Fruit fly (Drosophila melanogaster) Kc167 (cell line): ENCODE results near the gene Datp.

Source experiments
- Myc ChIP-seq: fragments of >200 bp; optimal IDR thresholded peaks from 2 replicates; lab custom pipeline; 2017; ENCODE audit warnings: missing external identifiers
- Sin3A ChIP-seq: fragments of >200 bp; optimal IDR thresholded peaks from 2 replicates; lab custom pipeline; 2018; ENCODE audit warnings: missing external identifiers
- h ChIP-seq: fragments of >200 bp; optimal IDR thresholded peaks from 3 replicates; lab custom pipeline; 2018; ENCODE audit warnings: missing external identifiers
- insv ChIP-seq: fragments of >200 bp; optimal IDR thresholded peaks from 3 replicates; lab custom pipeline; 2018; ENCODE audit warnings: missing external identifiers
- psq ChIP-seq: fragments of >200 bp; optimal IDR thresholded peaks from 2 replicates; lab custom pipeline; 2017; ENCODE audit warnings: missing external identifiers
- ttk ChIP-seq: sonication (Bioruptor generic); optimal IDR thresholded peaks from 2 replicates; lab custom pipeline; 2017; ENCODE audit warnings: missing external identifiers

Gene Datp

DNA sequence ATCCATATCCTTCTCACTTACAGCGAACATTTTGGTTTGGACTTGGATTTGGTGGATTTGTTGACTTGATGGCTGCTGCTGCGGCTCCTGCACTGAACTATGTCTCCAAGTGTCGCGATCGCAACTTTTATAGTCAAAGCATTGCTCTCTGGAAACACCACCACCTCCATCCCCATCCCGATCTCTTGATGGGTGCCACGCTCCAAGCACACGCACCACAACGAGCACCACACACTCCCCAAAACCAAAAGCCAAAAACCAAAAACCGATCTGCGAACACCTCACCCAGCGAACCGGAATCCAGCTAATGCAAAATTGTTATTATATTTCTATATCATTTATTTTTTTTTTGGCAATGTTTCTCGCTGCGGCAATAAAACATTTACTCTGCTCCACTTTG is 5.5 kb downstream of the Datp start, which contains the start of gene Cpr30F:
Cpr30F (minus strand) TSS at position 101 of the 400 bp plus-strand sequence.
- TF ChIP-seq Sin3A (lab: Kevin White, UChicago) (no peak), Myc (no peak), insv (no peak), ttk (lab: Kevin White, UChicago) (no peak), h (lab: Kevin White, UChicago) (no peak), psq (lab: Kevin White, UChicago) (no peak)

dm6 chr2L:9930280-9930679 is 8.3 kb downstream of the Datp start, which contains the start of gene CG42367:
TSS of gene CG42367 (plus strand) at chr2L:9930580.
- TF ChIP-seq Sin3A (lab: Kevin White, UChicago) (no peak), Myc (no peak), psq (lab: Kevin White, UChicago) (no peak), insv (no peak), h (lab: Kevin White, UChicago) (no peak), ttk (lab: Kevin White, UChicago) (no peak)

- TF ChIP-seq ttk (lab: Kevin White, UChicago) (no peak), Myc (no peak), Sin3A (lab: Kevin White, UChicago) (no peak), psq (lab: Kevin White, UChicago) (no peak), insv (no peak), h (lab: Kevin White, UChicago) (no peak)
Observed at dm6 chr2L:9924765-9925164, 13.8 kb downstream of the Datp start, which contains the start of the genes TbCMF46 and CG42366. TSS of gene TbCMF46 (minus strand) at chr2L:9924865. TSS of gene CG42366 (plus strand) at chr2L:9925161.

DNA sequence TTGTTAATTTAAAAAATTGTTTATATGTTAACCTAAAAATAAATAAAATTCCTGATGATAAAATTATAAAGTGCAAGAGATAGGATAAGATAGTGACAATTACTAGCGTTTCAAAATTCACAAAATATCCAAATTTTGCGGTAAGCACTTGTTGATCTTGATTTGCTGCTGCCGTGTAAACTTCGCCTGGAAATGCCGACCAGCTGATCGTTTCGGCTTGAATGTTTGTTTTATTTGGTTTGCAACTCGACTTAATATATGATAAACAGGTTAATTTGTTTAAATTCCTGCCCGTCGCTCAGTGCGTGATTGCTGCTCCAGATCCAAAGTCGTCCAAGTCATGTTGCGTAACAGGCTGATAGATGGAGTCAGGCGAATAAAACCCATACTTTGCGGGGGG is 17.2 kb downstream of the Datp start, which contains the start of gene CG4592:
CG4592 (plus strand) TSS at position 233 of the 400 bp plus-strand sequence.
- TF ChIP-seq h (lab: Kevin White, UChicago) (no peak), Myc (no peak), Sin3A (lab: Kevin White, UChicago) (no peak), psq (lab: Kevin White, UChicago) (no peak), ttk (lab: Kevin White, UChicago) (no peak), insv (no peak)

DNA sequence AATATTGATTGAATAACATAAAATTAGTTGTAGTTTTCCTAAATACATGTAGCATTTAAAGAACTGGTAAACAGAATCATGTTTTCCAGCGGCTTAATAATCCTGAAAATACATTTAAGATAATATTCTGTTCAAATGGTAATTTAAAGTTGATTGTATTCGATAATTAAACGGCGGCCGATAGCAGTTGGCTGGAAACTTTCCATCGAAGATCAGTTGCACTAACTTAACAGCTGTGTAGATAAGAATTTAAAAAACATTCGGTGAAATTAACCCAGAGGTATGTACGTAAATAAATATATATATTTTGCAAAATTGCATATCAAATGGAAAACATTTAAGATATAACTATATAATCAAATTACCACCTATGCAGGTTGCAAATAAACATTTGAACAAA is 18.6 kb downstream of the Datp start, which contains the start of gene CG4594:
CG4594 (plus strand) TSS at position 212 of the 400 bp plus-strand sequence.
- TF ChIP-seq Sin3A (lab: Kevin White, UChicago) (no peak), h (lab: Kevin White, UChicago) (no peak), insv (no peak), Myc (no peak), ttk (lab: Kevin White, UChicago) (no peak), psq (lab: Kevin White, UChicago) (no peak)

dm6 chr2L:9919218-9919617 is 19.4 kb downstream of the Datp start:
- TF ChIP-seq insv (no peak), ttk (lab: Kevin White, UChicago) (no peak), psq (lab: Kevin White, UChicago) (no peak), Sin3A (lab: Kevin White, UChicago) (no peak), Myc (no peak), h (lab: Kevin White, UChicago) (no peak)

dm6 chr2L:9918020-9918959 is 20.3 kb downstream of the Datp start, which contains the start of the genes CG5885 and CG4598:
TSS of gene CG5885 (minus strand) at chr2L:9918330.
TSS of gene CG4598 (plus strand) at chr2L:9918618.
- TF ChIP-seq insv, result no peak
- no peak for TF ChIP-seq Myc
- TF ChIP-seq h (lab: Kevin White, UChicago), result no peak
- TF ChIP-seq ttk (lab: Kevin White, UChicago), result no peak
- no peak for TF ChIP-seq Sin3A (lab: Kevin White, UChicago)

dm6 chr2L:9915011-9915850 is 23.4 kb downstream of the Datp start, which contains the start of gene yip2:
TSS of gene yip2 (plus strand) at chr2L:9915253.
- no peak for TF ChIP-seq ttk (lab: Kevin White, UChicago)
- TF ChIP-seq h (lab: Kevin White, UChicago), result no peak
- TF ChIP-seq Sin3A (lab: Kevin White, UChicago), result no peak
- TF ChIP-seq Myc, result no peak
- no peak for TF ChIP-seq insv
- no peak for TF ChIP-seq psq (lab: Kevin White, UChicago)

DNA sequence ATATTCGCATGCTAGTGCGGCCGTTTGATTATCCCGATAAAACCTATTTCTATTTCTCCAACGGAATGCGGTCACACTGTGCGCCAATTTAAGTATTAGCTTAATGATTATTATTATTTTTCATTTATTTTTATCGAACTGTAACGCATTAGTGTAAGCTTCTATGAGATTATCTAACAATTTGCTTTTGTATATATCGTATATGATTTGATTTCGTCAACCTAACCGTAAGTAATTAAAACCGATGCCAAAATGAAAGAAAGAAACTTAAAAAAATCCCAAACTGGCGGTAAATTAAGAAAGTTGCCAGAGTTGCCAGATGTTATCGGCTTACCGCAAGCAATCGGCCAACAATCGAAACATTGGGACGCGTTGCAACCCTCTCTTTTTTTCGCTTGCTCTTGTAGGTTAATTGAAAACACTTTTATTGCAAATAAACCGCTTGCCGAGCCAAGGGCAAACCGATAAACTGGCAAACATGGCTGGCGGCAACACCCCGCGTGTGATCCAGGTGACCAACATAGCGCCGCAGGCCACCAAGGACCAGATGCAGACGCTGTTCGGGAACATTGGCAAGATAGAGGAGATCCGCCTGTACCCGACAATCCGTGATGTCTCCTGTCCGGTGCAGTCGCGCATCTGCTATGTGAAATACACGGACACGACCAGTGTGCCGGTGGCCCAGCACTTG is 25.9 kb downstream of the Datp start, which contains the start of the genes Etl1 and Srp54:
Etl1 (minus strand) TSS at position 39 of the 691 bp plus-strand sequence.
Srp54 (plus strand) TSS at position 342 of the 691 bp plus-strand sequence.
- TF ChIP-seq ttk (lab: Kevin White, UChicago) (no peak), Sin3A (lab: Kevin White, UChicago) (no peak), insv (no peak), h (lab: Kevin White, UChicago) (no peak), Myc (no peak), psq (lab: Kevin White, UChicago) (no peak)

dm6 chr2L:9911783-9912182 is 26.8 kb downstream of the Datp start:
- TF ChIP-seq ttk (lab: Kevin White, UChicago) (no peak), h (lab: Kevin White, UChicago) (no peak), insv (no peak), Myc (no peak), Sin3A (lab: Kevin White, UChicago) (no peak), psq (lab: Kevin White, UChicago) (no peak)
